Fruit fly (Drosophila melanogaster) whole organism, embryonic: ENCODE measurements around the gene CG33287.

Experiments
- Atf3 ChIP-seq: fragments of 200-800 bp; sonication (Bioruptor generic); optimal IDR thresholded peaks from 3 replicates; lab custom pipeline; 2016; ENCODE audit warnings: missing biosample characterization, missing genetic modification characterization
- BtbVII ChIP-seq: fragments of 200-800 bp; sonication (Bioruptor generic); optimal IDR thresholded peaks from 3 replicates; lab custom pipeline; 2017; ENCODE audit warnings: missing biosample characterization, mild to moderate bottlenecking, missing genetic modification characterization
- CG10543 ChIP-seq: fragments of 200-800 bp; sonication (Bioruptor generic); optimal IDR thresholded peaks from 3 replicates; lab custom pipeline; 2017; ENCODE audit warnings: missing biosample characterization, mild to moderate bottlenecking, missing genetic modification characterization, moderate library complexity
- CG10565 ChIP-seq: fragments of 200-800 bp; sonication (Bioruptor generic); optimal IDR thresholded peaks from 3 replicates; lab custom pipeline; 2016; ENCODE audit warnings: missing biosample characterization, mild to moderate bottlenecking, missing genetic modification characterization
- CG11504 ChIP-seq: fragments of 200-800 bp; sonication (Bioruptor generic); optimal IDR thresholded peaks from 3 replicates; lab custom pipeline; 2019; ENCODE audit warnings: missing biosample characterization, mild to moderate bottlenecking, missing genetic modification characterization, moderate library complexity
- CG11560 ChIP-seq: fragments of 200-800 bp; sonication (Bioruptor generic); IDR thresholded peaks from 3 replicates; pipeline ENCODE4 v1.3.6; 2022; ENCODE audit warnings: missing biosample characterization, missing genetic modification characterization
- CG15601 ChIP-seq: fragments of 200-800 bp; sonication (Bioruptor generic); optimal IDR thresholded peaks from 3 replicates; lab custom pipeline; 2019; ENCODE audit warnings: missing biosample characterization, mild to moderate bottlenecking, missing genetic modification characterization, moderate library complexity
- CG17328 ChIP-seq: fragments of 200-800 bp; sonication (Bioruptor generic); IDR thresholded peaks from 2 replicates; pipeline ENCODE4 v1.3.6; 2022; ENCODE audit warnings: missing biosample characterization, missing genetic modification characterization
- CG17359 ChIP-seq: fragments of 200-800 bp; sonication (Bioruptor generic); optimal IDR thresholded peaks from 3 replicates; lab custom pipeline; 2018; ENCODE audit warnings: missing biosample characterization, mild to moderate bottlenecking, missing genetic modification characterization, moderate library complexity
- CG2120 ChIP-seq: fragments of 200-800 bp; sonication (Bioruptor generic); optimal IDR thresholded peaks from 3 replicates; lab custom pipeline; 2016; ENCODE audit warnings: missing biosample characterization, missing genetic modification characterization
- CG4617 ChIP-seq: fragments of 200-800 bp; sonication (Bioruptor generic); optimal IDR thresholded peaks from 3 replicates; lab custom pipeline; 2016; ENCODE audit warnings: missing biosample characterization, missing genetic modification characterization, borderline replicate concordance
- CG5245 ChIP-seq: fragments of 200-800 bp; sonication (Bioruptor generic); optimal IDR thresholded peaks from 3 replicates; lab custom pipeline; 2016; ENCODE audit warnings: missing biosample characterization, missing genetic modification characterization
- CG6854 ChIP-seq: fragments of 200-800 bp; sonication (Bioruptor generic); optimal IDR thresholded peaks from 3 replicates; lab custom pipeline; 2017; ENCODE audit warnings: missing biosample characterization, mild to moderate bottlenecking, missing genetic modification characterization
- CG7271 ChIP-seq: fragments of 200-800 bp; sonication (Bioruptor generic); optimal IDR thresholded peaks from 2 replicates; lab custom pipeline; 2018; ENCODE audit warnings: missing biosample characterization, mild to moderate bottlenecking, missing genetic modification characterization, moderate library complexity
- CG7372 ChIP-seq: fragments of 200-800 bp; sonication (Bioruptor generic); IDR thresholded peaks from 2 replicates; pipeline ENCODE4 v1.3.6; 2022; ENCODE audit warnings: missing biosample characterization, missing genetic modification characterization
- CG8089 ChIP-seq: fragments of 200-800 bp; sonication (Bioruptor generic); optimal IDR thresholded peaks from 3 replicates; lab custom pipeline; 2016; ENCODE audit warnings: missing biosample characterization, missing genetic modification characterization
- Chrac-16 ChIP-seq: fragments of 200-800 bp; sonication (Bioruptor generic); optimal IDR thresholded peaks from 3 replicates; lab custom pipeline; 2016; ENCODE audit warnings: missing biosample characterization, missing genetic modification characterization
- CoRest ChIP-seq: fragments of 200-800 bp; sonication (Bioruptor generic); optimal IDR thresholded peaks from 3 replicates; lab custom pipeline; 2018; ENCODE audit warnings: missing biosample characterization, mild to moderate bottlenecking, missing genetic modification characterization, moderate library complexity
- CrebB ChIP-seq: fragments of 200-800 bp; sonication (Bioruptor generic); optimal IDR thresholded peaks from 3 replicates; lab custom pipeline; 2018; ENCODE audit warnings: missing biosample characterization, mild to moderate bottlenecking, missing genetic modification characterization
- Dll ChIP-seq: fragments of 200-800 bp; sonication (Bioruptor generic); IDR thresholded peaks from 4 replicates; pipeline ENCODE4 v1.3.6; 2022; ENCODE audit warnings: missing biosample characterization, missing genetic modification characterization; ENCODE audit not compliant: partially characterized antibody
- Hr78 ChIP-seq, 2 experiments: fragments of 200-800 bp in 1 of 2; fragments of >200 bp in 1 of 2; sonication (Bioruptor generic) in 1 of 2; optimal IDR thresholded peaks; 2 replicates each; lab custom pipeline; 2017 to 2019; ENCODE audit warnings: missing biosample characterization in 2 of 2, missing genetic modification characterization in 2 of 2, mild to moderate bottlenecking in 1 of 2, moderate library complexity in 1 of 2
- MBD-R2 ChIP-seq: fragments of 200-800 bp; sonication (Bioruptor generic); IDR thresholded peaks from 2 replicates; pipeline ENCODE4 v1.3.6; 2022; ENCODE audit warnings: missing biosample characterization, missing genetic modification characterization
- Med ChIP-seq: fragments of 200-800 bp; sonication (Bioruptor generic); peaks from one replicate; lab custom pipeline; 2016; ENCODE audit warnings: missing biosample characterization, missing genetic modification characterization, mild to moderate bottlenecking, inconsistent platforms, moderate library complexity
- Oaz ChIP-seq: fragments of 200-800 bp; sonication (Bioruptor generic); IDR thresholded peaks from 2 replicates; pipeline ENCODE4 v1.3.6; 2022; ENCODE audit warnings: missing biosample characterization, missing genetic modification characterization
- Rfx ChIP-seq: fragments of 200-800 bp; sonication (Bioruptor generic); IDR thresholded peaks from 2 replicates; pipeline ENCODE4 v1.3.6; 2022; ENCODE audit warnings: missing biosample characterization, missing genetic modification characterization
- Sox100B ChIP-seq: fragments of 200-800 bp; sonication (Bioruptor generic); optimal IDR thresholded peaks from 3 replicates; lab custom pipeline; 2018; ENCODE audit warnings: missing biosample characterization, mild to moderate bottlenecking, missing genetic modification characterization
- Sox102F ChIP-seq: fragments of 200-800 bp; sonication (Bioruptor generic); optimal IDR thresholded peaks from 2 replicates; lab custom pipeline; 2018; ENCODE audit warnings: missing biosample characterization, mild to moderate bottlenecking, missing genetic modification characterization, moderate library complexity
- Sry-β ChIP-seq: fragments of 200-800 bp; sonication (Bioruptor generic); optimal IDR thresholded peaks from 2 replicates; lab custom pipeline; 2018; ENCODE audit warnings: missing biosample characterization, mild to moderate bottlenecking, missing genetic modification characterization, moderate library complexity
- YL-1 ChIP-seq: fragments of 200-800 bp; sonication (Bioruptor generic); optimal IDR thresholded peaks from 3 replicates; lab custom pipeline; 2017; ENCODE audit warnings: missing biosample characterization, mild to moderate bottlenecking, missing genetic modification characterization
- bbx ChIP-seq: fragments of 200-800 bp; sonication (Bioruptor generic); IDR thresholded peaks from 2 replicates; pipeline ENCODE4 v1.3.6; 2022; ENCODE audit warnings: missing biosample characterization, missing genetic modification characterization; ENCODE audit not compliant: partially characterized antibody
- bcd ChIP-seq: fragments of 200-800 bp; sonication (Bioruptor generic); optimal IDR thresholded peaks from 2 replicates; lab custom pipeline; 2017; ENCODE audit warnings: missing biosample characterization, mild to moderate bottlenecking, missing genetic modification characterization
- bigmax ChIP-seq: fragments of 200-800 bp; sonication (Bioruptor generic); optimal IDR thresholded peaks from 2 replicates; lab custom pipeline; 2018; ENCODE audit warnings: missing biosample characterization, mild to moderate bottlenecking, missing genetic modification characterization
- bsh ChIP-seq, 2 experiments: fragments of 200-800 bp; sonication (Bioruptor generic); optimal IDR thresholded peaks; 2 replicates each; lab custom pipeline; 2017 to 2018; ENCODE audit warnings: mild to moderate bottlenecking in 2 of 2, missing biosample characterization in 2 of 2, missing genetic modification characterization in 2 of 2, moderate library complexity in 1 of 2
- dimm ChIP-seq: fragments of 200-800 bp; sonication (Bioruptor generic); IDR thresholded peaks from 2 replicates; pipeline ENCODE4 v1.3.6; 2022; ENCODE audit warnings: missing biosample characterization, missing genetic modification characterization
- dm ChIP-seq: fragments of 200-800 bp; sonication (Bioruptor generic); optimal IDR thresholded peaks from 3 replicates; lab custom pipeline; 2016; ENCODE audit warnings: missing biosample characterization, missing genetic modification characterization
- ems ChIP-seq: fragments of 200-800 bp; sonication (Bioruptor generic); optimal IDR thresholded peaks from 3 replicates; lab custom pipeline; 2016; ENCODE audit warnings: missing biosample characterization, missing genetic modification characterization
- exex ChIP-seq: fragments of 200-800 bp; sonication (Bioruptor generic); optimal IDR thresholded peaks from 4 replicates; lab custom pipeline; 2018; ENCODE audit warnings: missing biosample characterization, mild to moderate bottlenecking, missing genetic modification characterization, moderate library complexity
- fd96Cb ChIP-seq: fragments of 200-800 bp; sonication (Bioruptor generic); optimal IDR thresholded peaks from 2 replicates; lab custom pipeline; 2018; ENCODE audit warnings: missing biosample characterization, mild to moderate bottlenecking, missing genetic modification characterization, moderate library complexity
- gcm ChIP-seq: fragments of 200-800 bp; sonication (Bioruptor generic); optimal IDR thresholded peaks from 2 replicates; lab custom pipeline; 2019; ENCODE audit warnings: missing biosample characterization, mild to moderate bottlenecking, missing genetic modification characterization, moderate library complexity
- gfzf ChIP-seq: fragments of 200-800 bp; sonication (Bioruptor generic); optimal IDR thresholded peaks from 2 replicates; lab custom pipeline; 2016; ENCODE audit warnings: missing biosample characterization, mild to moderate bottlenecking, missing genetic modification characterization, moderate library complexity
- grau ChIP-seq: fragments of 200-800 bp; optimal IDR thresholded peaks from 3 replicates; lab custom pipeline; 2019; ENCODE audit warnings: missing biosample characterization, mild to moderate bottlenecking, missing genetic modification characterization, moderate library complexity
- lilli ChIP-seq: fragments of 200-800 bp; sonication (Bioruptor generic); optimal IDR thresholded peaks from 3 replicates; lab custom pipeline; 2016; ENCODE audit warnings: missing biosample characterization, missing genetic modification characterization
- mld ChIP-seq: fragments of 200-800 bp; sonication (Bioruptor generic); IDR thresholded peaks from 3 replicates; pipeline ENCODE4 v1.3.6; 2022; ENCODE audit warnings: missing biosample characterization, missing genetic modification characterization; ENCODE audit not compliant: partially characterized antibody
- oc ChIP-seq: fragments of 200-800 bp; sonication (Bioruptor generic); optimal IDR thresholded peaks from 2 replicates; lab custom pipeline; 2018; ENCODE audit warnings: missing biosample characterization, mild to moderate bottlenecking, missing genetic modification characterization, moderate library complexity
- row ChIP-seq: fragments of 200-800 bp; sonication (Bioruptor generic); IDR thresholded peaks from 3 replicates; pipeline ENCODE4 v1.3.6; 2022; ENCODE audit warnings: missing biosample characterization, missing genetic modification characterization
- tin ChIP-seq: fragments of 200-800 bp; sonication (Bioruptor generic); optimal IDR thresholded peaks from 3 replicates; lab custom pipeline; 2016; ENCODE audit warnings: missing biosample characterization, missing genetic modification characterization
- vnd ChIP-seq: fragments of 200-800 bp; sonication (Bioruptor generic); IDR thresholded peaks from 3 replicates; pipeline ENCODE4 v1.3.6; 2022; ENCODE audit warnings: missing biosample characterization, missing genetic modification characterization; ENCODE audit not compliant: partially characterized antibody
- wdn ChIP-seq: fragments of 200-800 bp; sonication (Bioruptor generic); IDR thresholded peaks from 2 replicates; pipeline ENCODE4 v1.3.6; 2022; ENCODE audit warnings: missing biosample characterization, missing genetic modification characterization

Gene CG33287

DNA sequence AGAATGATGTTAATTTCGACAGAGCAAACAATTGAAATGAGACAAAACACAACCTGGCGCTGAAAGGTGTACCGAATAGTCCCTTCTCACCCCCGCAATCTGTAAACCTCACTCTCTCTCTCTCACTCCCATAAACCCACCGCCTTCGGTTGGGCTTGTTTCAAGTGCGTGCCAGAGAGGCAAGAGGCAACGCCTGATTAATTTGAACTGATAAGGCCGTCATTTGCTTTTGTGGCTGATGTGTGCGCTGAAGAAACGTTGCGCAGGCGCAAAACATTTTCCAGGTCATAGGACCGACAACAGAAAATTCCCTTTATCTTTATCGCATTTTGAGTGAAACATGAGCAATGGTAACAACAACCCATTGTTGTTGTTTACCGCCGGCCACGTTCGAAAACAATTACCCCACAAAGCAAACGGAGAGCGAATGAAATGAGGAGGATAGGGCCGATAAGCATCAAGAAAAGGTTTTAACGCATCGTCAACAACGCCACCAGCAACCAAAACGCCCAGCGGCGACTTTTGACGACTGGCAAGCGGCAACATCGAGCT lies 48.1 kb downstream of the CG33287 start (continued):
- TF ChIP-seq gfzf (GFP tag; lab: Kevin White, UChicago) (no peak), CG17328 (0 out of 2 replicates have a peak, but pooled peaks have one; percentile 25), CG10543 (GFP tag; lab: Kevin White, UChicago) (peak; percentile 56), exex (tag; lab: Kevin White, UChicago) (peak; percentile 47), CrebB (tag; lab: Kevin White, UChicago) (peak; percentile 29), Sry-β (no peak), Sox102F (GFP tag; lab: Kevin White, UChicago) (no peak), Med (GFP tag; lab: Kevin White, UChicago) (peak; percentile 64), CG6854 (GFP tag; lab: Kevin White, UChicago) (no peak), bigmax (GFP tag; lab: Kevin White, UChicago) (no peak), vnd (GFP tag; lab: Robert Waterston, UW) (peak; percentile 43; the same call in 1 of the 3 replicates), bbx (GFP tag; lab: Robert Waterston, UW) (peak; percentile 18; the same call in 1 of the 2 replicates), CG10565 (GFP tag; lab: Kevin White, UChicago) (no peak), Oaz (GFP tag; lab: Robert Waterston, UW) (no peak), Chrac-16 (GFP tag; lab: Kevin White, UChicago) (no peak), CG15601 (peak; percentile 23), CG11560 (tag; lab: Robert Waterston, UW) (no peak), CG8089 (GFP tag; lab: Kevin White, UChicago) (no peak), wdn (GFP tag; lab: Robert Waterston, UW) (no peak), YL-1 (GFP tag; lab: Kevin White, UChicago) (no peak), Hr78 (GFP tag; optimal IDR thresholded peaks at IDR 0.05; lab: Kevin White, UChicago) (peak in 1 of 2 experiments; percentile 50), bcd (GFP tag; lab: Kevin White, UChicago) (no peak), dm (GFP tag; lab: Kevin White, UChicago) (peak; percentile 8), gcm (GFP tag; lab: Kevin White, UChicago) (peak; percentile 23), dimm (GFP tag; lab: Robert Waterston, UW) (no peak), CG7271 (tag; lab: Kevin White, UChicago) (no peak), mld (GFP tag; lab: Robert Waterston, UW) (no peak), Atf3 (GFP tag; lab: Kevin White, UChicago) (no peak)

DNA sequence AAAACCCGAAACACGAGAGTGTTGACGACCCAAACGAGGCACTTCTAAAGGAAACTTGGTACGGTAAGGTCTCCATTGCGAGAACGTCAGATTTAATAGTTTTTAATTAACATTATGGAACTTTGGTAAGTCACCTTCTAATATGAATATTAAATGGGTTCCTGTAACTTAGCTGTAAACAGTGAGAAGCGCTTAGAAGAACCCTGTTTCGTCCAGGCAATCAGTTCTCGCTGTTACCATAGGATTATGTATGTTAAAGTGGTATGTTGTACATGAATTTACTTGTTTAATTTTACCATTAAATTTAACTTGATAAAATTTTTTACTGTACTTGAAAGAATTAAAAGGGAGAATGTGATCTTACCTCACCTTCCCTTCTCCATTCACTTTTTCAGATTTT lies 48.6 kb downstream of the CG33287 start:
- TF ChIP-seq BtbVII (GFP tag; lab: Kevin White, UChicago) (no peak), CrebB (tag; lab: Kevin White, UChicago) (no peak), row (GFP tag; lab: Robert Waterston, UW) (peak; percentile 36; the same call in 1 of the 3 replicates), CG17359 (tag; lab: Kevin White, UChicago) (no peak), CG7372 (GFP tag; lab: Robert Waterston, UW) (no peak), CG5245 (GFP tag; lab: Kevin White, UChicago) (no peak), Rfx (GFP tag; lab: Robert Waterston, UW) (no peak), oc (tag; lab: Kevin White, UChicago) (no peak), bsh (GFP tag; optimal IDR thresholded peaks at IDR 0.05; lab: Kevin White, UChicago) (peak in 1 of 2 experiments; percentile 14), MBD-R2 (GFP tag; lab: Robert Waterston, UW) (no peak), CG4617 (GFP tag; lab: Kevin White, UChicago) (no peak), Dll (GFP tag; lab: Robert Waterston, UW) (no peak), grau (peak; percentile 90), CG11504 (peak; percentile 22), ems (no peak), CG2120 (GFP tag; lab: Kevin White, UChicago) (peak; percentile 49), Chrac-16 (GFP tag; lab: Kevin White, UChicago) (no peak), fd96Cb (tag; lab: Kevin White, UChicago) (peak; percentile 25), bcd (GFP tag; lab: Kevin White, UChicago) (no peak), tin (GFP tag; lab: Kevin White, UChicago) (no peak), CoRest (tag; lab: Kevin White, UChicago) (peak; percentile 39), lilli (GFP tag; lab: Kevin White, UChicago) (peak; percentile 18), Sox100B (GFP tag; lab: Kevin White, UChicago) (no peak), CG10565 (GFP tag; lab: Kevin White, UChicago) (no peak)
